Fruit fly (Drosophila melanogaster): ENCODE results near the gene Svip.

The Svip gene

DNA sequence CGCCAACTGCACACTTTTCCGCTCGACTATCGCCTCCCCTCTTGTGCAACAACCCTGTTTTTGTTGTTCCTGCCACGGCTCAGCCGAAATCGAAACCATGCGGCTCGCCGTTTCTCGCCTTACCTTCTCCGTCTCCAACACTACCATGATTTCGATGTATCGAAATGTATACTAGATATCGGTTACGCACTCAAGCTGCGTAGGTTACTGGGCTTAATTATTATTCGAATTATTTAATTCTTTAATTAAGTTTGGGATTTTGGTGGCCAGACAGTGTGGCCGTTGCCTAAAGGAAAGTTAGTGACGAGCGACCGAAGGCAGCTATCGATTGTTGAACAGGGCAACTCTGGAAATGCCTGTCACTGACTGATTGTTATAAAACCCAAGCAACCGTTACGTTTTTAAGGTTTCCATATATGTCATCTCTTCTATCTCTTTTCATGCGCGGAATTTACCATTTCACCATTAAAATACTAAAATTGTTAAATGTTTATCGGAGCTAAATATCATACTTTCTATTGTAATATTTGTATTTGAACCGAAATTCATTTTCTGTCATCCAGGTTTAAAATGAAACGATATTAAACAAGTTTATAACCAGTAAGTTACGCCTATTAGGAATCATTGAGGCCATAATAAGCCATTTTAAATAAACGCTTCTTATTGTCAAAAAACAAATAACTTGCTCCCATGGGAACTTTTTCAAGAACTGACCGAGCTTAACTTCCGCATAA, 43.5 kb downstream of the Svip start, which contains the start of gene eIF4E1 (continued):
- TF ChIP-seq CG14860 (GFP tag; IDR thresholded peaks at IDR 0.05; ENCODE audit: partially characterized antibody) (peak; percentile 36; the same call in 2 of the 3 replicates), stc (GFP tag; IDR thresholded peaks at IDR 0.05) (peak; percentile 4; the same call in 1 of the 2 replicates), CG13123 (GFP tag; optimal IDR thresholded peaks at IDR 0.05) (no peak), danr (GFP tag; IDR thresholded peaks at IDR 0.05) (no peak), lab (GFP tag; optimal IDR thresholded peaks at IDR 0.05) (no peak), tx (GFP tag; optimal IDR thresholded peaks at IDR 0.05) (no peak), CG13775 (GFP tag; optimal IDR thresholded peaks at IDR 0.05) (peak; percentile 8), CkIIα-i1 (GFP tag; IDR thresholded peaks at IDR 0.05) (no peak), CG6683 (GFP tag; optimal IDR thresholded peaks at IDR 0.05) (no peak), CG1832 (GFP tag; optimal IDR thresholded peaks at IDR 0.05) (no peak), Ssrp (tag; optimal IDR thresholded peaks at IDR 0.05) (no peak), dpn (GFP tag; optimal IDR thresholded peaks at IDR 0.05) (peak in 1 of 2 experiments; percentile 62), CG33213 (GFP tag; optimal IDR thresholded peaks at IDR 0.05) (peak; percentile 75), pan (optimal IDR thresholded peaks at IDR 0.05) (no peak), pan (GFP tag; optimal IDR thresholded peaks at IDR 0.05 in 1 of 2, IDR thresholded peaks at IDR 0.05 in 1 of 2) (no peak), CG6689 (GFP tag; IDR thresholded peaks at IDR 0.05) (no peak), Atf3 (GFP tag; optimal IDR thresholded peaks at IDR 0.05) (no peak), CG10209 (GFP tag; optimal IDR thresholded peaks at IDR 0.05) (no peak), CG7556 (GFP tag; optimal IDR thresholded peaks at IDR 0.05) (no peak), Dek (tag; optimal IDR thresholded peaks at IDR 0.05) (peak; percentile 1), B-H1 (GFP tag; IDR thresholded peaks at IDR 0.05) (no peak), crc (GFP tag; optimal IDR thresholded peaks at IDR 0.05) (no peak), schlank (tag; optimal IDR thresholded peaks at IDR 0.05) (no peak), ERR (GFP tag; optimal IDR thresholded peaks at IDR 0.05) (peak; percentile 3), ato (GFP tag; IDR thresholded peaks at IDR 0.05; ENCODE audit: partially characterized antibody) (peak; percentile 62), NC2β (GFP tag; optimal IDR thresholded peaks at IDR 0.05) (peak; percentile 7), CG12744 (GFP tag; optimal IDR thresholded peaks at IDR 0.05) (no peak), fd3F (GFP tag; optimal IDR thresholded peaks at IDR 0.05) (no peak), Hr3 (GFP tag; optimal IDR thresholded peaks at IDR 0.05) (no peak), tin (GFP tag; optimal IDR thresholded peaks at IDR 0.05) (no peak), CG7357 (GFP tag; IDR thresholded peaks at IDR 0.05) (no peak), CG13287 (GFP tag; IDR thresholded peaks at IDR 0.05; ENCODE audit: partially characterized antibody) (peak; percentile 80), hb (GFP tag; IDR thresholded peaks at IDR 0.05; ENCODE audit: partially characterized antibody) (0 out of 3 replicates have a peak, but pooled peaks have one; percentile 62), ro (GFP tag; IDR thresholded peaks at IDR 0.05) (no peak), sob (GFP tag; IDR thresholded peaks at IDR 0.05) (peak; percentile 41), zfh2 (GFP tag; optimal IDR thresholded peaks at IDR 0.05) (peak; percentile 16), row (GFP tag; IDR thresholded peaks at IDR 0.05) (peak; percentile 50), ftz-f1 (GFP tag; optimal IDR thresholded peaks at IDR 0.05) (peak; percentile 40), crol (GFP tag; IDR thresholded peaks at IDR 0.05) (no peak), amos (GFP tag; IDR thresholded peaks at IDR 0.05; ENCODE audit: partially characterized antibody) (peak; percentile 86), Ets65A (GFP tag) (peak; percentile 89), Pdp1 (GFP tag; optimal IDR thresholded peaks at IDR 0.05) (peak; percentile 56 to 91), CG33557 (GFP tag; optimal IDR thresholded peaks at IDR 0.05) (no peak), MESR4 (GFP tag; optimal IDR thresholded peaks at IDR 0.05) (peak; percentile 86), lmd (GFP tag; IDR thresholded peaks at IDR 0.05) (no peak), CG13424 (tag; optimal IDR thresholded peaks at IDR 0.05) (no peak), CG11398 (GFP tag; optimal IDR thresholded peaks at IDR 0.05) (no peak), Hmr (GFP tag; optimal IDR thresholded peaks at IDR 0.05) (peak; percentile 47), Poxn (GFP tag; IDR thresholded peaks at IDR 0.05) (no peak), CG11695 (GFP tag; IDR thresholded peaks at IDR 0.05) (no peak)
